Fruit fly (Drosophila melanogaster) whole organism, embryonic: ENCODE measurements around the gene ana1.

Experiments
- CG10267 ChIP-seq: fragments of 200-800 bp; sonication (Bioruptor generic); optimal IDR thresholded peaks from 2 replicates; lab custom pipeline; 2018; ENCODE audit warnings: missing biosample characterization, mild to moderate bottlenecking, missing genetic modification characterization, moderate library complexity
- CG11247 ChIP-seq: fragments of 200-800 bp; sonication (Bioruptor generic); IDR thresholded peaks from 2 replicates; pipeline ENCODE4 v1.3.6; 2022; ENCODE audit warnings: missing biosample characterization, missing genetic modification characterization
- CG12236 ChIP-seq: fragments of 200-800 bp; sonication (Bioruptor generic); optimal IDR thresholded peaks from 2 replicates; lab custom pipeline; 2016; ENCODE audit warnings: missing biosample characterization, missing genetic modification characterization
- CG1233 ChIP-seq: fragments of 200-800 bp; sonication (Bioruptor generic); optimal IDR thresholded peaks from 4 replicates; lab custom pipeline; 2018; ENCODE audit warnings: missing biosample characterization, mild to moderate bottlenecking, missing genetic modification characterization
- CG12942 ChIP-seq: fragments of 200-800 bp; sonication (Bioruptor generic); optimal IDR thresholded peaks from 3 replicates; lab custom pipeline; 2016; ENCODE audit warnings: missing biosample characterization, missing genetic modification characterization
- CG13123 ChIP-seq: fragments of 200-800 bp; sonication (Bioruptor generic); optimal IDR thresholded peaks from 2 replicates; lab custom pipeline; 2016; ENCODE audit warnings: missing biosample characterization, missing genetic modification characterization
- CG13296 ChIP-seq: fragments of 200-800 bp; sonication (Bioruptor generic); optimal IDR thresholded peaks from 3 replicates; lab custom pipeline; 2018; ENCODE audit warnings: missing biosample characterization, mild to moderate bottlenecking, missing genetic modification characterization
- CG15011 ChIP-seq: fragments of 200-800 bp; sonication (Bioruptor generic); optimal IDR thresholded peaks from 3 replicates; lab custom pipeline; 2018; ENCODE audit warnings: missing biosample characterization, mild to moderate bottlenecking, missing genetic modification characterization
- CG1529 ChIP-seq: fragments of 200-800 bp; sonication (Bioruptor generic); optimal IDR thresholded peaks from 3 replicates; lab custom pipeline; 2018; ENCODE audit warnings: missing biosample characterization, missing genetic modification characterization
- CG17361 ChIP-seq: fragments of 200-800 bp; sonication (Bioruptor generic); IDR thresholded peaks from 3 replicates; pipeline ENCODE4 v1.3.6; 2022; ENCODE audit warnings: missing biosample characterization, missing genetic modification characterization
- CG17385 ChIP-seq: fragments of 200-800 bp; sonication (Bioruptor generic); optimal IDR thresholded peaks from 3 replicates; lab custom pipeline; 2018; ENCODE audit warnings: missing biosample characterization, mild to moderate bottlenecking, missing genetic modification characterization
- CG17568 ChIP-seq: fragments of 200-800 bp; sonication (Bioruptor generic); optimal IDR thresholded peaks from 2 replicates; lab custom pipeline; 2018; ENCODE audit warnings: missing biosample characterization, mild to moderate bottlenecking, missing genetic modification characterization, moderate library complexity
- CG17802 ChIP-seq: fragments of 200-800 bp; sonication (Bioruptor generic); optimal IDR thresholded peaks from 2 replicates; lab custom pipeline; 2018; ENCODE audit warnings: missing biosample characterization, mild to moderate bottlenecking, missing genetic modification characterization, moderate library complexity
- CG1792 ChIP-seq: fragments of 200-800 bp; sonication (Bioruptor generic); optimal IDR thresholded peaks from 2 replicates; lab custom pipeline; 2016; ENCODE audit warnings: missing biosample characterization, missing genetic modification characterization
- CG2712 ChIP-seq: fragments of 200-800 bp; optimal IDR thresholded peaks from 3 replicates; lab custom pipeline; 2019; ENCODE audit warnings: missing biosample characterization, mild to moderate bottlenecking, missing genetic modification characterization, moderate library complexity
- CG34422 ChIP-seq: fragments of 200-800 bp; sonication (Bioruptor generic); IDR thresholded peaks from 3 replicates; pipeline ENCODE4 v1.3.6; 2022; ENCODE audit warnings: missing biosample characterization, missing genetic modification characterization
- CG5953 ChIP-seq: fragments of 200-800 bp; sonication (Bioruptor generic); IDR thresholded peaks from 2 replicates; pipeline ENCODE4 v1.3.6; 2022; ENCODE audit warnings: missing biosample characterization, missing genetic modification characterization
- CG6813 ChIP-seq: fragments of 200-800 bp; sonication (Bioruptor generic); optimal IDR thresholded peaks from 2 replicates; lab custom pipeline; 2017; ENCODE audit warnings: missing biosample characterization, missing genetic modification characterization, mild to moderate bottlenecking, moderate library complexity, missing genetic modification reagents
- CG8478 ChIP-seq: fragments of >200 bp; optimal IDR thresholded peaks from 2 replicates; lab custom pipeline; 2018
- CG9932 ChIP-seq: fragments of 200-800 bp; sonication (Bioruptor generic); IDR thresholded peaks from 2 replicates; pipeline ENCODE4 v1.3.6; 2022; ENCODE audit warnings: missing biosample characterization, missing genetic modification characterization
- Dip2 ChIP-seq: fragments of 200-800 bp; sonication (Bioruptor generic); IDR thresholded peaks from 2 replicates; pipeline ENCODE4 v1.3.6; 2022; ENCODE audit warnings: missing biosample characterization, missing genetic modification characterization
- Eip74EF ChIP-seq, 2 experiments: fragments of 200-800 bp in 1 of 2; fragments of >200 bp in 1 of 2; sonication (Bioruptor generic) in 1 of 2; optimal IDR thresholded peaks; 2 replicates each; lab custom pipeline; 2017 to 2019; ENCODE audit warnings: missing biosample characterization in 2 of 2, missing genetic modification characterization in 2 of 2, mild to moderate bottlenecking in 1 of 2, moderate library complexity in 1 of 2
- Mad ChIP-seq: fragments of 200-800 bp; sonication (Bioruptor generic); optimal IDR thresholded peaks from 2 replicates; lab custom pipeline; 2016; ENCODE audit warnings: missing biosample characterization, missing genetic modification characterization
- Med ChIP-seq: fragments of 200-800 bp; sonication (Bioruptor generic); peaks from one replicate; lab custom pipeline; 2016; ENCODE audit warnings: missing biosample characterization, missing genetic modification characterization, mild to moderate bottlenecking, inconsistent platforms, moderate library complexity
- Mrtf ChIP-seq: fragments of 200-800 bp; sonication (Bioruptor generic); IDR thresholded peaks from 3 replicates; pipeline ENCODE4 v1.3.6; 2022; ENCODE audit warnings: missing biosample characterization, missing genetic modification characterization
- Scr ChIP-seq: fragments of 200-800 bp; sonication (Bioruptor generic); IDR thresholded peaks from 2 replicates; pipeline ENCODE4 v1.3.6; 2022; ENCODE audit warnings: missing biosample characterization, missing genetic modification characterization; ENCODE audit not compliant: partially characterized antibody
- Six4 ChIP-seq: fragments of 200-800 bp; sonication (Bioruptor generic); optimal IDR thresholded peaks from 2 replicates; lab custom pipeline; 2016; ENCODE audit warnings: missing biosample characterization, missing genetic modification characterization
- Ssrp ChIP-seq: fragments of 200-800 bp; sonication (Bioruptor generic); optimal IDR thresholded peaks from 2 replicates; lab custom pipeline; 2018; ENCODE audit warnings: missing biosample characterization, mild to moderate bottlenecking, missing genetic modification characterization, moderate library complexity
- Tbp ChIP-seq: fragments of >200 bp; optimal IDR thresholded peaks from 2 replicates; lab custom pipeline; 2018; ENCODE audit warnings: missing biosample characterization, missing genetic modification characterization
- Xbp1 ChIP-seq: fragments of 200-800 bp; sonication (Bioruptor generic); optimal IDR thresholded peaks from 3 replicates; lab custom pipeline; 2016; ENCODE audit warnings: missing biosample characterization, mild to moderate bottlenecking, missing genetic modification characterization
- ac ChIP-seq: fragments of 200-800 bp; sonication (Bioruptor generic); optimal IDR thresholded peaks from 3 replicates; lab custom pipeline; 2017; ENCODE audit warnings: missing biosample characterization, mild to moderate bottlenecking, missing genetic modification characterization
- bowl ChIP-seq: fragments of 200-800 bp; sonication (Bioruptor generic); IDR thresholded peaks from 2 replicates; pipeline ENCODE4 v1.3.6; 2022; ENCODE audit warnings: missing biosample characterization, missing genetic modification characterization
- cg ChIP-seq: fragments of 200-800 bp; sonication (Bioruptor generic); optimal IDR thresholded peaks from 3 replicates; lab custom pipeline; 2019; ENCODE audit warnings: missing biosample characterization, mild to moderate bottlenecking, missing genetic modification characterization, moderate library complexity
- crp ChIP-seq, 2 experiments: fragments of 200-800 bp; sonication (Bioruptor generic); optimal IDR thresholded peaks; 2 replicates in 1 of 2; 3 replicates in 1 of 2; lab custom pipeline; 2017; ENCODE audit warnings: missing biosample characterization in 2 of 2, missing genetic modification characterization in 2 of 2, mild to moderate bottlenecking in 1 of 2, moderate library complexity in 1 of 2
- esg ChIP-seq: fragments of 200-800 bp; sonication (Bioruptor generic); conservative IDR thresholded peaks from 2 replicates; pipeline ENCODE4 v1.3.6; 2022; ENCODE audit warnings: missing biosample characterization, missing genetic modification characterization
- ewg ChIP-seq: fragments of 200-800 bp; sonication (Bioruptor generic); optimal IDR thresholded peaks from 3 replicates; lab custom pipeline; 2017; ENCODE audit warnings: mild to moderate bottlenecking, missing biosample characterization, missing genetic modification reagents, missing genetic modification characterization
- exex ChIP-seq: fragments of 200-800 bp; sonication (Bioruptor generic); optimal IDR thresholded peaks from 4 replicates; lab custom pipeline; 2018; ENCODE audit warnings: missing biosample characterization, mild to moderate bottlenecking, missing genetic modification characterization, moderate library complexity
- fd96Cb ChIP-seq: fragments of 200-800 bp; sonication (Bioruptor generic); optimal IDR thresholded peaks from 2 replicates; lab custom pipeline; 2018; ENCODE audit warnings: missing biosample characterization, mild to moderate bottlenecking, missing genetic modification characterization, moderate library complexity
- fru ChIP-seq: fragments of >200 bp; optimal IDR thresholded peaks from 2 replicates; lab custom pipeline; 2017
- gce ChIP-seq: fragments of 200-800 bp; sonication (Bioruptor generic); IDR thresholded peaks from 3 replicates; pipeline ENCODE4 v1.3.6; 2022; ENCODE audit warnings: missing biosample characterization, missing genetic modification characterization
- hbn ChIP-seq: fragments of 200-800 bp; sonication (Bioruptor generic); IDR thresholded peaks from 2 replicates; pipeline ENCODE4 v1.3.6; 2022; ENCODE audit warnings: missing biosample characterization, missing genetic modification characterization; ENCODE audit not compliant: partially characterized antibody
- maf-S ChIP-seq: fragments of 200-800 bp; sonication (Bioruptor generic); optimal IDR thresholded peaks from 2 replicates; lab custom pipeline; 2016; ENCODE audit warnings: missing biosample characterization, missing genetic modification characterization
- mam ChIP-seq: fragments of 200-800 bp; sonication (Bioruptor generic); optimal IDR thresholded peaks from 3 replicates; lab custom pipeline; 2016; ENCODE audit warnings: missing biosample characterization, missing genetic modification characterization
- nmo ChIP-seq: fragments of 200-800 bp; sonication (Bioruptor generic); optimal IDR thresholded peaks from 2 replicates; lab custom pipeline; 2018; ENCODE audit warnings: missing biosample characterization, mild to moderate bottlenecking, missing genetic modification characterization, moderate library complexity
- peb ChIP-seq: fragments of 200-800 bp; sonication (Bioruptor generic); IDR thresholded peaks from 2 replicates; pipeline ENCODE4 v1.3.6; 2022; ENCODE audit warnings: missing biosample characterization, missing genetic modification characterization
- phol ChIP-seq: fragments of 200-800 bp; sonication (Bioruptor generic); optimal IDR thresholded peaks from 3 replicates; lab custom pipeline; 2018; ENCODE audit warnings: missing biosample characterization, mild to moderate bottlenecking, missing genetic modification characterization, moderate library complexity
- ranshi ChIP-seq: fragments of 200-800 bp; sonication (Bioruptor generic); IDR thresholded peaks from 2 replicates; pipeline ENCODE4 v1.3.6; 2022; ENCODE audit warnings: missing biosample characterization, missing genetic modification characterization
- slou ChIP-seq: fragments of 200-800 bp; sonication (Bioruptor generic); optimal IDR thresholded peaks from 3 replicates; lab custom pipeline; 2016; ENCODE audit warnings: missing biosample characterization, missing genetic modification characterization
- tin ChIP-seq: fragments of 200-800 bp; sonication (Bioruptor generic); optimal IDR thresholded peaks from 3 replicates; lab custom pipeline; 2016; ENCODE audit warnings: missing biosample characterization, missing genetic modification characterization
- unc-4 ChIP-seq: fragments of 200-800 bp; sonication (Bioruptor generic); IDR thresholded peaks from 2 replicates; pipeline ENCODE4 v1.3.6; 2022; ENCODE audit warnings: missing biosample characterization, missing genetic modification characterization; ENCODE audit not compliant: partially characterized antibody
- usp ChIP-seq: fragments of >200 bp; optimal IDR thresholded peaks from 2 replicates; lab custom pipeline; 2017; ENCODE audit warnings: missing biosample characterization, missing genetic modification characterization
- zf30C ChIP-seq: fragments of 200-800 bp; sonication (Bioruptor generic); optimal IDR thresholded peaks from 3 replicates; lab custom pipeline; 2018; ENCODE audit warnings: missing biosample characterization, mild to moderate bottlenecking, missing genetic modification characterization

Gene ana1

DNA sequence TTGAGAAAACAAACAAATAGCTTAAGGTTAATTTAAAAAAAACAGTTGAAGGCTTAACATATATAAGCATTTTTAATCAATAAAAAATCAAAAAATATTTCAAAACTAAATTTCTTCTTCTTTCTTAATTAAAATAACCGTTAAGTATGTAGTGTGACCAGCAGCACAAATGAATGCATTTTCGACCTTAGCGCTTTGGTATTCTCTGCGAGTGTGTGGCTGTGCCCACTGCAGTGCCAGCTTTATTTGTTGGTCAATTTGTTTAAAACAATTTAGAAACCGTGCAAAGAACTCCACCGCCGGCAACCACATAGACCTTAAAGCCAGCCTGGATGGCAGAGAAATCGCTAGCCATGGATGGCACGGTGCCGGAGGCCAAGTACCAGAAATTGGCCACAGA, 2.5 kb upstream of the ana1 start, which contains the start of gene CG6607 (continued):
- TF ChIP-seq CG1233 (GFP tag; lab: Kevin White, UChicago) (no peak), fru (lab: Kevin White, UChicago) (no peak), unc-4 (peak; percentile 39), CG5953 (GFP tag; lab: Robert Waterston, UW) (no peak), Eip74EF (GFP tag; optimal IDR thresholded peaks at IDR 0.05; lab: Kevin White, UChicago) (no peak), CG17568 (GFP tag; lab: Kevin White, UChicago) (no peak), CG34422 (no peak), ac (GFP tag; lab: Kevin White, UChicago) (no peak), nmo (GFP tag; lab: Kevin White, UChicago) (no peak), hbn (peak; percentile 41; the same call in 1 of the 2 replicates), CG12236 (GFP tag; lab: Kevin White, UChicago) (no peak), Ssrp (tag; lab: Kevin White, UChicago) (no peak), CG17385 (GFP tag; lab: Kevin White, UChicago) (peak; percentile 93), CG1529 (GFP tag; lab: Kevin White, UChicago) (no peak), ewg (GFP tag; lab: Kevin White, UChicago) (no peak), Xbp1 (GFP tag; lab: Kevin White, UChicago) (no peak), crp (GFP tag; optimal IDR thresholded peaks at IDR 0.05; lab: Kevin White, UChicago) (peak in 1 of 2 experiments; percentile 54), Mad (GFP tag; lab: Kevin White, UChicago) (no peak), peb (GFP tag; lab: Robert Waterston, UW) (no peak), gce (GFP tag; lab: Robert Waterston, UW) (no peak), CG9932 (GFP tag; lab: Robert Waterston, UW) (no peak), bowl (no peak), CG8478 (no peak), CG11247 (GFP tag; lab: Robert Waterston, UW) (no peak), Tbp (GFP tag; lab: Kevin White, UChicago) (no peak), CG17361 (GFP tag; lab: Robert Waterston, UW) (no peak), mam (GFP tag; lab: Kevin White, UChicago) (no peak), esg (no peak), CG15011 (GFP tag; lab: Kevin White, UChicago) (no peak), maf-S (GFP tag; lab: Kevin White, UChicago) (no peak), Mrtf (GFP tag; lab: Robert Waterston, UW) (no peak), exex (tag; lab: Kevin White, UChicago) (no peak), ranshi (GFP tag; lab: Robert Waterston, UW) (no peak), tin (no peak), usp (GFP tag; lab: Kevin White, UChicago) (no peak), CG13123 (GFP tag; lab: Kevin White, UChicago) (no peak), Med (GFP tag; lab: Kevin White, UChicago) (peak; percentile 70), CG13296 (GFP tag; lab: Kevin White, UChicago) (no peak), CG6813 (no peak), CG10267 (tag; lab: Kevin White, UChicago) (peak; percentile 44), cg (GFP tag; lab: Kevin White, UChicago) (no peak), slou (GFP tag; lab: Kevin White, UChicago) (no peak), phol (tag; lab: Kevin White, UChicago) (no peak), CG2712 (tag; lab: Kevin White, UChicago) (no peak), CG1792 (no peak), Six4 (GFP tag; lab: Kevin White, UChicago) (no peak), Scr (GFP tag; lab: Robert Waterston, UW) (peak; percentile 37; the same call in 1 of the 2 replicates), CG12942 (no peak), zf30C (GFP tag; lab: Kevin White, UChicago) (no peak), fd96Cb (tag; lab: Kevin White, UChicago) (no peak), Dip2 (GFP tag; lab: Robert Waterston, UW) (no peak), CG17802 (tag; lab: Kevin White, UChicago) (no peak)
